Fruit fly (Drosophila melanogaster) whole organism, prepupa: Measurements from ENCODE around the gene CG17272.
A peak's percentile ranks its signal among the peaks of the same experiment; 100 is the strongest.

ENCODE experiments used
- Blimp-1 ChIP-seq: fragments of 200-800 bp; sonication (Bioruptor generic); optimal IDR thresholded peaks from 3 replicates; lab custom pipeline; 2017; ENCODE audit warnings: missing biosample characterization, missing genetic modification characterization, mild to moderate bottlenecking, moderate library complexity, missing genetic modification reagents
- CG10631 ChIP-seq: fragments of 200-800 bp; sonication (Bioruptor generic); optimal IDR thresholded peaks from 2 replicates; lab custom pipeline; 2016; ENCODE audit warnings: missing biosample characterization, missing genetic modification characterization
- CG10669 ChIP-seq: fragments of 200-800 bp; sonication (Bioruptor generic); optimal IDR thresholded peaks from 3 replicates; lab custom pipeline; 2018; ENCODE audit warnings: missing biosample characterization, mild to moderate bottlenecking, missing genetic modification characterization, moderate library complexity
- CG11294 ChIP-seq: fragments of 200-800 bp; sonication (Bioruptor generic); IDR thresholded peaks from 2 replicates; pipeline ENCODE4 v1.3.6; 2022; ENCODE audit warnings: missing biosample characterization, missing genetic modification characterization
- CG11762 ChIP-seq: fragments of 200-800 bp; sonication (Bioruptor generic); optimal IDR thresholded peaks from 3 replicates; lab custom pipeline; 2016; ENCODE audit warnings: missing biosample characterization, missing genetic modification characterization; ENCODE audit not compliant: insufficient read depth
- CG11902 ChIP-seq: fragments of 200-800 bp; sonication (Bioruptor generic); optimal IDR thresholded peaks from 3 replicates; lab custom pipeline; 2016; ENCODE audit warnings: missing biosample characterization, missing genetic modification characterization
- CG1621 ChIP-seq: fragments of 200-800 bp; sonication (Bioruptor generic); optimal IDR thresholded peaks from 3 replicates; lab custom pipeline; 2018; ENCODE audit warnings: missing biosample characterization, mild to moderate bottlenecking, missing genetic modification characterization
- CG16779 ChIP-seq: fragments of 200-800 bp; sonication (Bioruptor generic); optimal IDR thresholded peaks from 3 replicates; lab custom pipeline; 2017; ENCODE audit warnings: missing biosample characterization, mild to moderate bottlenecking, missing genetic modification characterization
- CG3032 ChIP-seq: fragments of 200-800 bp; optimal IDR thresholded peaks from 2 replicates; lab custom pipeline; 2019; ENCODE audit warnings: missing biosample characterization, mild to moderate bottlenecking, missing genetic modification characterization, moderate library complexity
- CG31627 ChIP-seq: fragments of 200-800 bp; sonication (Bioruptor generic); optimal IDR thresholded peaks from 3 replicates; lab custom pipeline; 2016; ENCODE audit warnings: missing biosample characterization, missing genetic modification characterization
- CG32006 ChIP-seq: fragments of 200-800 bp; sonication (Bioruptor generic); optimal IDR thresholded peaks from 3 replicates; lab custom pipeline; 2017; ENCODE audit warnings: missing biosample characterization, mild to moderate bottlenecking, missing genetic modification characterization
- CG34406 ChIP-seq: fragments of 200-800 bp; sonication (Bioruptor generic); optimal IDR thresholded peaks from 3 replicates; lab custom pipeline; 2016; ENCODE audit warnings: missing biosample characterization, missing genetic modification characterization
- CG6163 ChIP-seq: fragments of 200-800 bp; sonication (Bioruptor generic); IDR thresholded peaks from 3 replicates; pipeline ENCODE4 v1.3.6; 2022; ENCODE audit warnings: missing biosample characterization, missing genetic modification characterization
- CG6276 ChIP-seq: fragments of 200-800 bp; sonication (Bioruptor generic); optimal IDR thresholded peaks from 2 replicates; lab custom pipeline; 2017; ENCODE audit warnings: missing biosample characterization, mild to moderate bottlenecking, missing genetic modification characterization
- CG6792 ChIP-seq: fragments of 200-800 bp; sonication (Bioruptor generic); optimal IDR thresholded peaks from 3 replicates; lab custom pipeline; 2016; ENCODE audit warnings: missing biosample characterization, missing genetic modification characterization
- CG6808 ChIP-seq: fragments of 200-800 bp; sonication (Bioruptor generic); optimal IDR thresholded peaks from 3 replicates; lab custom pipeline; 2017; ENCODE audit warnings: missing biosample characterization, missing genetic modification characterization, mild to moderate bottlenecking, moderate library complexity, missing genetic modification reagents
- CG6854 ChIP-seq: fragments of 200-800 bp; sonication (Bioruptor generic); optimal IDR thresholded peaks from 2 replicates; lab custom pipeline; 2017; ENCODE audit warnings: missing biosample characterization, mild to moderate bottlenecking, missing genetic modification characterization
- CG7368 ChIP-seq: fragments of 200-800 bp; sonication (Bioruptor generic); optimal IDR thresholded peaks from 3 replicates; lab custom pipeline; 2016; ENCODE audit warnings: missing biosample characterization, missing genetic modification characterization
- CG8119 ChIP-seq: fragments of 200-800 bp; sonication (Bioruptor generic); IDR thresholded peaks from 3 replicates; pipeline ENCODE4 v1.3.6; 2022; ENCODE audit warnings: missing biosample characterization, missing genetic modification characterization
- CG8319 ChIP-seq: fragments of 200-800 bp; sonication (Bioruptor generic); optimal IDR thresholded peaks from 3 replicates; lab custom pipeline; 2016; ENCODE audit warnings: missing biosample characterization, missing genetic modification characterization
- CG8632 ChIP-seq: fragments of 200-800 bp; sonication (Bioruptor generic); optimal IDR thresholded peaks from 3 replicates; lab custom pipeline; 2016; ENCODE audit warnings: missing biosample characterization, missing genetic modification characterization
- CG9139 ChIP-seq: fragments of 200-800 bp; sonication (Bioruptor generic); optimal IDR thresholded peaks from 3 replicates; lab custom pipeline; 2017; ENCODE audit warnings: missing biosample characterization, mild to moderate bottlenecking, missing genetic modification characterization
- Eip78C ChIP-seq: fragments of 200-800 bp; sonication (Bioruptor generic); peaks from one replicate; lab custom pipeline; 2016; ENCODE audit warnings: missing biosample characterization, missing genetic modification characterization
- Ets96B ChIP-seq: fragments of 200-800 bp; optimal IDR thresholded peaks from 2 replicates; lab custom pipeline; 2019; ENCODE audit warnings: missing biosample characterization, mild to moderate bottlenecking, missing genetic modification characterization, moderate library complexity
- Gug ChIP-seq: fragments of 200-800 bp; sonication (Bioruptor generic); IDR thresholded peaks from 2 replicates; pipeline ENCODE4 v1.3.6; 2022; ENCODE audit warnings: missing biosample characterization, missing genetic modification characterization
- Lpt ChIP-seq: fragments of 200-800 bp; sonication (Bioruptor generic); optimal IDR thresholded peaks from 3 replicates; lab custom pipeline; 2016; ENCODE audit warnings: missing biosample characterization, missing genetic modification characterization
- Met ChIP-seq: fragments of 200-800 bp; sonication (Bioruptor generic); optimal IDR thresholded peaks from 3 replicates; lab custom pipeline; 2016; ENCODE audit warnings: missing biosample characterization, missing genetic modification characterization
- OdsH ChIP-seq: fragments of 200-800 bp; sonication (Bioruptor generic); optimal IDR thresholded peaks from 3 replicates; lab custom pipeline; 2016; ENCODE audit warnings: missing biosample characterization, missing genetic modification characterization
- Smox ChIP-seq: fragments of 200-800 bp; sonication (Bioruptor generic); optimal IDR thresholded peaks from 3 replicates; lab custom pipeline; 2016; ENCODE audit warnings: missing biosample characterization, missing genetic modification characterization
- Sox102F ChIP-seq: fragments of 200-800 bp; sonication (Bioruptor generic); optimal IDR thresholded peaks from 2 replicates; lab custom pipeline; 2016; ENCODE audit warnings: missing biosample characterization, mild to moderate bottlenecking, missing genetic modification characterization
- Sox14 ChIP-seq: fragments of 200-800 bp; sonication (Bioruptor generic); optimal IDR thresholded peaks from 3 replicates; lab custom pipeline; 2016; ENCODE audit warnings: missing biosample characterization, missing genetic modification characterization
- Sox15 ChIP-seq: fragments of 200-800 bp; sonication (Bioruptor generic); optimal IDR thresholded peaks from 3 replicates; lab custom pipeline; 2016; ENCODE audit warnings: missing biosample characterization, missing genetic modification characterization
- acj6 ChIP-seq: fragments of 200-800 bp; sonication (Bioruptor generic); optimal IDR thresholded peaks from 3 replicates; lab custom pipeline; 2016; ENCODE audit warnings: missing biosample characterization, missing genetic modification characterization
- cyc ChIP-seq: fragments of 200-800 bp; sonication (Bioruptor generic); optimal IDR thresholded peaks from 3 replicates; lab custom pipeline; 2016; ENCODE audit warnings: missing biosample characterization, missing genetic modification characterization
- dac ChIP-seq: fragments of 200-800 bp; sonication (Bioruptor generic); optimal IDR thresholded peaks from 2 replicates; lab custom pipeline; 2017; ENCODE audit warnings: missing biosample characterization, mild to moderate bottlenecking, missing genetic modification characterization
- dsx ChIP-seq: fragments of 200-800 bp; optimal IDR thresholded peaks from 3 replicates; lab custom pipeline; 2019; ENCODE audit warnings: missing biosample characterization, mild to moderate bottlenecking, missing genetic modification characterization, moderate library complexity; ENCODE audit not compliant: poor library complexity, severe bottlenecking
- eg ChIP-seq: fragments of 200-800 bp; sonication (Bioruptor generic); IDR thresholded peaks from 3 replicates; pipeline ENCODE4 v1.3.6; 2022; ENCODE audit warnings: missing biosample characterization, missing genetic modification characterization
- esn ChIP-seq: fragments of 200-800 bp; sonication (Bioruptor generic); optimal IDR thresholded peaks from 2 replicates; lab custom pipeline; 2016; ENCODE audit warnings: missing biosample characterization, mild to moderate bottlenecking, missing genetic modification characterization, moderate library complexity
- fd59A ChIP-seq: fragments of 200-800 bp; sonication (Bioruptor generic); optimal IDR thresholded peaks from 2 replicates; lab custom pipeline; 2017; ENCODE audit warnings: missing biosample characterization, mild to moderate bottlenecking, missing genetic modification characterization, missing genetic modification reagents
- fd85E ChIP-seq: fragments of 200-800 bp; sonication (Bioruptor generic); optimal IDR thresholded peaks from 3 replicates; lab custom pipeline; 2016; ENCODE audit warnings: missing biosample characterization, missing genetic modification characterization
- fkh ChIP-seq: fragments of 200-800 bp; sonication (Bioruptor generic); optimal IDR thresholded peaks from 3 replicates; lab custom pipeline; 2017; ENCODE audit warnings: missing biosample characterization, mild to moderate bottlenecking, missing genetic modification characterization, moderate library complexity
- lz ChIP-seq: fragments of 200-800 bp; sonication (Bioruptor generic); optimal IDR thresholded peaks from 3 replicates; lab custom pipeline; 2016; ENCODE audit warnings: missing biosample characterization, missing genetic modification characterization
- net ChIP-seq: fragments of 200-800 bp; sonication (Bioruptor generic); optimal IDR thresholded peaks from 3 replicates; lab custom pipeline; 2016; ENCODE audit warnings: missing biosample characterization, missing genetic modification characterization
- pdm3 ChIP-seq: fragments of 200-800 bp; sonication (Bioruptor generic); optimal IDR thresholded peaks from 3 replicates; lab custom pipeline; 2016; ENCODE audit warnings: missing biosample characterization, missing genetic modification characterization
- salr ChIP-seq, 2 experiments: fragments of 200-800 bp; sonication (Bioruptor generic); optimal IDR thresholded peaks; 3 replicates each; lab custom pipeline; 2016 to 2018; ENCODE audit warnings: missing biosample characterization in 2 of 2, missing genetic modification characterization in 2 of 2, mild to moderate bottlenecking in 1 of 2
- spab ChIP-seq: fragments of 200-800 bp; sonication (Bioruptor generic); optimal IDR thresholded peaks from 2 replicates; lab custom pipeline; 2017; ENCODE audit warnings: missing biosample characterization, mild to moderate bottlenecking, missing genetic modification characterization, missing genetic modification reagents
- ss ChIP-seq, 2 experiments: fragments of 200-800 bp; sonication (Bioruptor generic); optimal IDR thresholded peaks; 2 replicates in 1 of 2; 3 replicates in 1 of 2; lab custom pipeline; 2017 to 2018; ENCODE audit warnings: mild to moderate bottlenecking in 2 of 2, missing biosample characterization in 2 of 2, missing genetic modification characterization in 2 of 2, moderate library complexity in 1 of 2
- topi ChIP-seq: fragments of 200-800 bp; sonication (Bioruptor generic); optimal IDR thresholded peaks from 3 replicates; lab custom pipeline; 2016; ENCODE audit warnings: missing biosample characterization, missing genetic modification characterization
- vri ChIP-seq: fragments of 200-800 bp; sonication (Bioruptor generic); optimal IDR thresholded peaks from 3 replicates; lab custom pipeline; 2016; ENCODE audit warnings: missing biosample characterization, mild to moderate bottlenecking, missing genetic modification characterization

The CG17272 gene

DNA sequence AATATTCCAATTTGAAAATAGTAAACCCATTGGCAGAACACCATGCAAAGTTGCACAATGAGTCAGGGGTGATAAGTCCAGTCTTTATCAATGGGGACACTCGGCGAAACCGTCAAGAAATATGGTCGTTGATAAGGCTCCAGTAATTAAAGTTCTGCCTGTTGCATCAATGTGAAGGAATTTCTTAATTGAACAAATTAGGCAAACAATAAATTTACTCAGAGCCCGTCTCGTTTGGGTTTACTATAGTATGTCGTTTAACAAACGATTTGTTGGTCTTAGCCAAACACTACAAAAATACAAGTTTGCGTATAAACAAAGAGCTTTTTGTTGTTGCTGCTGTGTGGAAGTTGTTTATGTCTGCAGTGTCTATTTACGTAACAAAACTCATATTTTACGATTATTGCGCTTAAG, 10.7 kb upstream of the CG17272 start:
- no peak for TF ChIP-seq Gug (GFP tag; lab: Robert Waterston, UW)
- TF ChIP-seq CG3032 (tag; lab: Kevin White, UChicago): no peak
- no peak for TF ChIP-seq CG8319 (GFP tag; lab: Kevin White, UChicago)
- no peak for TF ChIP-seq CG9139 (GFP tag; lab: Kevin White, UChicago)
- peak; percentile 5 for TF ChIP-seq Eip78C (GFP tag; lab: Kevin White, UChicago)
- TF ChIP-seq acj6: no peak
- TF ChIP-seq ss (GFP tag; optimal IDR thresholded peaks at IDR 0.05; lab: Kevin White, UChicago): no peak
- TF ChIP-seq fd85E (GFP tag; lab: Kevin White, UChicago): no peak
- no peak for TF ChIP-seq eg
- TF ChIP-seq net: no peak
- TF ChIP-seq fkh: peak; percentile 94
- peak; percentile 53 for TF ChIP-seq vri (GFP tag; lab: Kevin White, UChicago)
- TF ChIP-seq dac: no peak

DNA sequence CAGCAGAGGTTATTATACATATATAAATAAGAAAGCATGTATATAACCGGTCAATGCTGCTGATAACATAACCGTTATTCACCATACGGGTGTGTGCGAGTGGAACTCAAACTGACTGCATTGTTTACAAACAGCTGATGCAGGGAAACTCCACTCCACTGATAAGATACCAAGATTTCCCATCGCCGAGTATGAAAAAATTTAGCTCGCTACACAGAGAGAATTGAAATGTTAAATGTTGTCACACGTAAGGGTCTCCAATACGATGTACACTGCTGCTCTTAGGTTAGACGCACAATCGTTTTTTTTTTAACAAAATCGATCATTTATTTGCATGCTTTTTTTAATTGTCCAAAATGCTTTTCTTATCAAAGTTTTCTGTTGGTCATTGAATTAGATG, 9.6 kb upstream of the CG17272 start:
- TF ChIP-seq dsx (GFP tag; lab: Kevin White, UChicago) (no peak), eg (peak; percentile 50; the same call in 1 of the 3 replicates), spab (GFP tag; lab: Kevin White, UChicago) (no peak), topi (GFP tag; lab: Kevin White, UChicago) (peak; percentile 6), Ets96B (tag; lab: Kevin White, UChicago) (no peak), CG6792 (GFP tag; lab: Kevin White, UChicago) (no peak), CG16779 (tag; lab: Kevin White, UChicago) (no peak), CG6276 (peak; percentile 3), cyc (peak; percentile 28), CG10669 (GFP tag; lab: Kevin White, UChicago) (peak; percentile 28), lz (GFP tag; lab: Kevin White, UChicago) (peak; percentile 15), CG32006 (GFP tag; lab: Kevin White, UChicago) (peak; percentile 67), fd85E (GFP tag; lab: Kevin White, UChicago) (no peak), Met (GFP tag; lab: Kevin White, UChicago) (peak; percentile 17), Lpt (GFP tag; lab: Kevin White, UChicago) (no peak), Smox (GFP tag; lab: Kevin White, UChicago) (peak; percentile 28), CG11902 (GFP tag; lab: Kevin White, UChicago) (no peak), Sox102F (GFP tag; lab: Kevin White, UChicago) (peak; percentile 56), CG8632 (GFP tag; lab: Kevin White, UChicago) (peak; percentile 16), CG34406 (GFP tag; lab: Kevin White, UChicago) (peak; percentile 34), fd59A (GFP tag; lab: Kevin White, UChicago) (no peak), vri (GFP tag; lab: Kevin White, UChicago) (no peak), CG1621 (tag; lab: Kevin White, UChicago) (no peak), Eip78C (GFP tag; lab: Kevin White, UChicago) (peak; percentile 85), pdm3 (peak; percentile 56), CG6163 (GFP tag; lab: Robert Waterston, UW) (0 out of 3 replicates have a peak, but pooled peaks have one; percentile 29), OdsH (GFP tag; lab: Kevin White, UChicago) (peak; percentile 55), dac (no peak), CG8119 (peak; percentile 61; the same call in 2 of the 3 replicates), acj6 (peak; percentile 20), CG10631 (peak; percentile 18), CG6808 (GFP tag; lab: Kevin White, UChicago) (no peak), CG11294 (GFP tag; lab: Robert Waterston, UW) (no peak), Sox14 (GFP tag; lab: Kevin White, UChicago) (peak; percentile 13), CG11762 (GFP tag; lab: Kevin White, UChicago) (no peak), fkh (no peak), Blimp-1 (GFP tag; lab: Kevin White, UChicago) (no peak), salr (GFP tag; optimal IDR thresholded peaks at IDR 0.05; lab: Kevin White, UChicago) (peak in 1 of 2 experiments; percentile 7), CG6854 (GFP tag; lab: Kevin White, UChicago) (no peak), CG7368 (peak; percentile 37), CG8319 (GFP tag; lab: Kevin White, UChicago) (no peak), CG31627 (GFP tag; lab: Kevin White, UChicago) (peak; percentile 34), Sox15 (GFP tag; lab: Kevin White, UChicago) (no peak), esn (GFP tag; lab: Kevin White, UChicago) (peak; percentile 49)
